Fruit fly (Drosophila melanogaster): ENCODE data around the gene Neto.

The Neto gene

DNA sequence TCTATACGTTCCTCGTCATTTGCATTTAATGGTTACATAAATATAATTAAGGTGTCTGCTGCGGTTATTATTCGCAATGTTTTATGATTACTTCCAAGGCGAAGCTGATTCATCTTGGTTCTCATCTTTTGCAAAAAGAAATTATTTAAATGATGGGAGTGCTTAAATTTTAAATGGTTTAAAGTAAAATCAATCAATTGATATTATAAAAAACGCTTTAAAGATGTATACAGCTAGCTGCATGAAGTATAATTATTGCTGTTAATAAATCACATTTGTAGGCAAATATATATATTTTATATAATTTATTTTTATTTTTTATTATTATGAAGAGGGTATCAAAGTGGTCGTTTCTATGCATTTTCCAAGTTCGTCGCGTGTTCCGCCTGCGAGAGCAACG is 5.1 kb downstream of the Neto start:
- peak; percentile 29 for TF ChIP-seq CG14655 (GFP tag; optimal IDR thresholded peaks at IDR 0.05)
- TF ChIP-seq rn (GFP tag; IDR thresholded peaks at IDR 0.05): no peak
- no peak for TF ChIP-seq Pif1B (GFP tag; optimal IDR thresholded peaks at IDR 0.05)
- no peak for TF ChIP-seq Ets98B (GFP tag; IDR thresholded peaks at IDR 0.05)
- no peak for TF ChIP-seq CG4496 (GFP tag; IDR thresholded peaks at IDR 0.05)

DNA sequence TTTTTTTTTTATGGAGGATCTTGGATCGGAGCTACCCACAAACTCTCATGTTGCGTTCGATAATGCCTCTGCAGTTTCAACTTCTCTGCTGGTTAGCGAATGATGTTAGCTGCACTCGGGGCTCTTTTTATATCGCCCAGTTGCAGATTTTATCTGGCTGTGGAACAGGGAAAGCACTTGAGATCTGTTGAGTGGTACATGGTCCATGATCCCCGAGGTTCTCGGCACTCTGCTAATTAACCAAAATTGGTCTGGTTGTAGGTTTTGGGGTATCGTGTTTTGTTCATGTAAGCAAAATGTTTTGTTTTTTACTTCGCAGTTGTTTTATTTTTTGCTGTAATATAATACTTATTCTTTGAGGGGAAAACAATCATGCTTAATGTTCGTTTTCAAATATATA is 11.9 kb downstream of the Neto start, which contains the start of gene CG34324:
Gene CG34324, minus strand, starts transcription at position 101 of the 400 bp plus-strand sequence.
- TF ChIP-seq CG9948 (tag; optimal IDR thresholded peaks at IDR 0.05): no peak
- no peak for TF ChIP-seq fd96Ca (GFP tag; IDR thresholded peaks at IDR 0.05)
- no peak for TF ChIP-seq CG15710 (tag; optimal IDR thresholded peaks at IDR 0.05)
- TF ChIP-seq Ets98B (GFP tag; IDR thresholded peaks at IDR 0.05): no peak

DNA sequence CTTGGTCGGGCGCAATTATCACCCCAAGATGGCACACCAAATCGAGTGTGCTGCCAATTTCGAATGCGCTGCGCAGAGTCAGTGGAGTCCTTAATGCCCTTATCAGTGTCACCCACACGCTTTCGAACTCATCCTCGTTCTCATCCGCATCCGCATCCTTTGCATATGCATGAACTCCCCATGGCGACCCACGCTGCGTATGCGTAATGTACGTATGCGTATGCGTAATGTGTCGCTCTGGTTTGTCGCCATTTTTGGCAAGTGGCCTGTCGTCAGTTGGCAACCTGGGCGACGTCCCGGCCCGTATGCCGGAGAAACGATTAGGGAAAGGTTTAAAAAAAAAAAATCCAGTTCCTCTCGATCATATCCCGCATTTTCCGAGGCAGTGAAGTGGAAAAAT is 33.3 kb downstream of the Neto start:
- TF ChIP-seq rn (GFP tag; IDR thresholded peaks at IDR 0.05): no peak
- no peak for TF ChIP-seq CG32121 (GFP tag; IDR thresholded peaks at IDR 0.05)
- no peak for TF ChIP-seq CG8159 (tag; optimal IDR thresholded peaks at IDR 0.05)
- TF ChIP-seq CG13204 (GFP tag; optimal IDR thresholded peaks at IDR 0.05): no peak
- TF ChIP-seq CG34367 (tag; optimal IDR thresholded peaks at IDR 0.05): no peak
- no peak for TF ChIP-seq CG15710 (tag; optimal IDR thresholded peaks at IDR 0.05)

DNA sequence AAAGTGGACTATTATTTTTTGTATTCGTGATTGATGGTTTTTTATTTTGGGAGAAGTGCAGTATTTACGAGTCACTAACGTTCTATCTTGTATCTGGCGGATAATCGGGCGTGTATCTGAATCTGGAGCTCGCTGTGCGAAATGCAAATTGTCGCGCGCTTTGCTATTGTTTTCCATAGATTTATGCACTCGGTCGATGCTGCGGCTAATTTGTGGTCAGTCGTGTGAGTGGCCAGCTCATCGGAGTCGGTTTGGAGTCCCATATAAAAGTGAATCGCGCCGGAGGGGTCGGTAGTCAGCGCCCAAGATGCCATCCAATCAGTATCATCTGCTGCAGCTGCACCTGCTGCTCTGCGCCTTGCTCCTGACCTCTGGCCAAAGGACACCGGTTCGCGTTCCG is 82.0 kb downstream of the Neto start, which contains the start of gene CG15754:
Gene CG15754, plus strand, starts transcription at position 301 of the 400 bp plus-strand sequence.
- TF ChIP-seq D1 (tag; optimal IDR thresholded peaks at IDR 0.05): no peak
- no peak for TF ChIP-seq EcR (GFP tag; optimal IDR thresholded peaks at IDR 0.05)
- no peak for TF ChIP-seq CG4496 (GFP tag; IDR thresholded peaks at IDR 0.05)
- no peak for TF ChIP-seq Ets98B (GFP tag; IDR thresholded peaks at IDR 0.05)
- TF ChIP-seq CG15710 (tag; optimal IDR thresholded peaks at IDR 0.05): no peak

DNA sequence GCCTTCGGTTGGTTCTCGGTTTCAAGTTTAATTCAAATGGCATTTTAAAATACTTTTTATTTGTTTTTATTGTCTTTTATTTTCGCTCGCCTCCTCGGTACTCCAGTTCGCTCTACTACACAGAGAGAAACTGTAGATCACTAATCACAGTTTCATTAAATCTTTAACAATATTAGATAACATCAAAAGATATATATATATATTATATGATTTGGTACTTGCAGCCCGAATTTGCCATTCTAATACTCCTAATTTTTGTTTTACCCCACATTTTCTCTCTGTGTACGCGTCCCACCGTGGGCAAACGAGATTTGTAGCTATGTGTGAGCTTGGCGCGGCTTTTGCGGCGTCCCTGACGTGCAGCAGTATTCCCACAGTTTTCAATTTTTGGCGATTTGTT is 84.0 kb downstream of the Neto start:
- TF ChIP-seq CG14655 (GFP tag; optimal IDR thresholded peaks at IDR 0.05): peak; percentile 0
- TF ChIP-seq Snoo (tag; optimal IDR thresholded peaks at IDR 0.05): peak; percentile 29
- TF ChIP-seq CG32121 (GFP tag; IDR thresholded peaks at IDR 0.05): no peak
- TF ChIP-seq Ets98B (GFP tag; IDR thresholded peaks at IDR 0.05): 0 out of 2 replicates have a peak, but pooled peaks have one; percentile 8
- TF ChIP-seq Pif1B (GFP tag; optimal IDR thresholded peaks at IDR 0.05): no peak

DNA sequence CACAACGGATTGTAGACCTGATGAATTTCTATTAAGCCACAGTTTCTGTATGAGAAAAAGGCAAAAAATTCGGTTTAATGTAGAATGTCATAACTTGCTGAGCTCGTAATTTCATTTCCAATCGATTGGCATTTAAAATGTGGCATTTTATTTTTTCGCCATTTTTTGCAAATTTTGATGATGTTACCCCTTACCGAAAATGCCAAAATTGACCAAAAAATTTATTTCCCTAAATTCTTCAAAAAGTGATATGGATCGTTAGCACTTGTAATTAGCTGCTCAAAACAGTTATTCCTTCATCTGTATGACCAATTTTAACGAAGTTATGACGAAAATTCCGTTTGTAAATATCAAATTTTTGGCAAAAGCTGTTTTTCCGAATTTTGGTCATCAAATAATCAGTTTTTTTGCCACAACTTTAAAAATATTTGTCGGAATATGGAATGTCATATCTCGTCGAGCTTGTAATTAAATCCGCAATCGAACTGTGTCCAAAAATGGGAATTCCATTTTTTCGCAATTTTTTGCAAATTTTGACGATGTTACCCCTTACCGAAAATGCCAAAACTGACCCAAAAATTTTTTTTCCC is 84.6 kb downstream of the Neto start, which contains the start of gene CG44428:
Gene CG44428, minus strand, starts transcription at position 51 of the 590 bp plus-strand sequence.
- TF ChIP-seq gl (tag; optimal IDR thresholded peaks at IDR 0.05): no peak
- TF ChIP-seq CG8301 (tag; optimal IDR thresholded peaks at IDR 0.05): no peak
- no peak for TF ChIP-seq Ets98B (GFP tag; IDR thresholded peaks at IDR 0.05)
- TF ChIP-seq CG14655 (GFP tag; optimal IDR thresholded peaks at IDR 0.05): no peak
- TF ChIP-seq fd96Ca (GFP tag; IDR thresholded peaks at IDR 0.05): no peak
- no peak for TF ChIP-seq D1 (tag; optimal IDR thresholded peaks at IDR 0.05)
- TF ChIP-seq rn (GFP tag; IDR thresholded peaks at IDR 0.05): no peak
- TF ChIP-seq Pif1B (GFP tag; optimal IDR thresholded peaks at IDR 0.05): no peak
- no peak for TF ChIP-seq CG15710 (tag; optimal IDR thresholded peaks at IDR 0.05)
- TF ChIP-seq CG17806 (tag; optimal IDR thresholded peaks at IDR 0.05): no peak
- no peak for TF ChIP-seq CG9948 (tag; optimal IDR thresholded peaks at IDR 0.05)
- no peak for TF ChIP-seq CG10348 (GFP tag; IDR thresholded peaks at IDR 0.05)

DNA sequence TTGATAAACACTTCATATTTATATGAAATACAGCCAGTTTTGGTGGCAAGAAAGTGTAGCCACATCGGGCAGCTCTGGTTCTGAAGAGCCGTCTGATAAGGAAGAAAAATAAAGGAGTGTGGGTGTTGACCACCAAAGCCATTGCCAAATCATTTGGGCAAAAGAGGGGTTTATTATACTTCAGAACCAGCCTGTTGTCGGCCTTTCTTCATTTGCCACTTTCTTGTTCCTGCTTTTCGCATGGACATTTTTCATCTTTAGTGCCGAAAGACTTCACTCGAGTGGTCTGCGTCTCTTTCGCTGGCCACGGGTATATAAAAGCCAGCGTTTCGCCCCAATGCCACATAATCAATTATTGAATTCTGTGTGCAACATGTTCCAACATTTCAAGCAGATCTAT is 88.4 kb downstream of the Neto start, which contains the start of gene CG15756:
Gene CG15756, plus strand, starts transcription at position 301 of the 400 bp plus-strand sequence.
- TF ChIP-seq CG8159 (tag; optimal IDR thresholded peaks at IDR 0.05): no peak
- no peak for TF ChIP-seq Snoo (tag; optimal IDR thresholded peaks at IDR 0.05)
- TF ChIP-seq CG34367 (tag; optimal IDR thresholded peaks at IDR 0.05): no peak
- TF ChIP-seq CG32121 (GFP tag; IDR thresholded peaks at IDR 0.05): no peak
- no peak for TF ChIP-seq CG15710 (tag; optimal IDR thresholded peaks at IDR 0.05)
- no peak for TF ChIP-seq gl (tag; optimal IDR thresholded peaks at IDR 0.05)
- no peak for TF ChIP-seq D1 (tag; optimal IDR thresholded peaks at IDR 0.05)
- TF ChIP-seq CG13204 (GFP tag; optimal IDR thresholded peaks at IDR 0.05): no peak
- no peak for TF ChIP-seq CG9948 (tag; optimal IDR thresholded peaks at IDR 0.05)
- TF ChIP-seq CG8301 (tag; optimal IDR thresholded peaks at IDR 0.05): no peak
- TF ChIP-seq Pif1A (GFP tag; optimal IDR thresholded peaks at IDR 0.05): no peak
- TF ChIP-seq CG14655 (GFP tag; optimal IDR thresholded peaks at IDR 0.05): no peak
- TF ChIP-seq Pif1B (GFP tag; optimal IDR thresholded peaks at IDR 0.05): no peak
- TF ChIP-seq CG12605 (GFP tag; IDR thresholded peaks at IDR 0.05): no peak
- TF ChIP-seq EcR (GFP tag; optimal IDR thresholded peaks at IDR 0.05): no peak
- no peak for TF ChIP-seq rn (GFP tag; IDR thresholded peaks at IDR 0.05)

DNA sequence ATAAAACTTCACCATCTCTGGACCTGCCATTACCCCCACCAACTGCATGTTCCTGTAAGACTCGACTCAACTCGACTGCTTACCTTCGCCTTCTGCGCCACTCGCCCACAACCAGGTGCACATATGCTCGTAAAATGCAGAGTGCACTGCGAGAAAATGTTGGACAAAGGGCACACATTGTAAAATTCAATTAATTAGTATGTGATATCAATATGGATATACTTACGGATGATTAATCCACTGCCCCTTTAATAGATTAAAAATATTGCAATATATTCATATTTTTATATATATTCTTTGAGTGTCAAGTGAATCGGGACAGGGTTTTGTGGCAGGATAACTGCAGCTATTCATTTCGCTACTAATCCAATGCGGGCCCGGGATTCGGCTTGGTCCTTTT is 91.1 kb downstream of the Neto start:
- TF ChIP-seq CG13204 (GFP tag; optimal IDR thresholded peaks at IDR 0.05) (no peak), Snoo (tag; optimal IDR thresholded peaks at IDR 0.05) (no peak), CG34367 (tag; optimal IDR thresholded peaks at IDR 0.05) (peak; percentile 5), D1 (tag; optimal IDR thresholded peaks at IDR 0.05) (no peak), CG9948 (tag; optimal IDR thresholded peaks at IDR 0.05) (peak; percentile 15), CG4496 (GFP tag; IDR thresholded peaks at IDR 0.05) (no peak), fd96Ca (GFP tag; IDR thresholded peaks at IDR 0.05) (no peak), Ets98B (GFP tag; IDR thresholded peaks at IDR 0.05) (no peak), Pif1B (GFP tag; optimal IDR thresholded peaks at IDR 0.05) (no peak), CG12605 (GFP tag; IDR thresholded peaks at IDR 0.05) (no peak), Pif1A (GFP tag; optimal IDR thresholded peaks at IDR 0.05) (no peak), CG8159 (tag; optimal IDR thresholded peaks at IDR 0.05) (peak; percentile 41), CG10348 (GFP tag; IDR thresholded peaks at IDR 0.05) (no peak), CG32121 (GFP tag; IDR thresholded peaks at IDR 0.05) (no peak), CG17806 (tag; optimal IDR thresholded peaks at IDR 0.05) (peak; percentile 20), gl (tag; optimal IDR thresholded peaks at IDR 0.05) (no peak), rn (GFP tag; IDR thresholded peaks at IDR 0.05) (no peak), CG8301 (tag; optimal IDR thresholded peaks at IDR 0.05) (no peak), EcR (GFP tag; optimal IDR thresholded peaks at IDR 0.05) (no peak), CG14655 (GFP tag; optimal IDR thresholded peaks at IDR 0.05) (peak; percentile 11), CG15710 (tag; optimal IDR thresholded peaks at IDR 0.05) (peak; percentile 39)
